Fruit fly (Drosophila melanogaster): ENCODE data around the gene Prosbeta2R2.

DNA sequence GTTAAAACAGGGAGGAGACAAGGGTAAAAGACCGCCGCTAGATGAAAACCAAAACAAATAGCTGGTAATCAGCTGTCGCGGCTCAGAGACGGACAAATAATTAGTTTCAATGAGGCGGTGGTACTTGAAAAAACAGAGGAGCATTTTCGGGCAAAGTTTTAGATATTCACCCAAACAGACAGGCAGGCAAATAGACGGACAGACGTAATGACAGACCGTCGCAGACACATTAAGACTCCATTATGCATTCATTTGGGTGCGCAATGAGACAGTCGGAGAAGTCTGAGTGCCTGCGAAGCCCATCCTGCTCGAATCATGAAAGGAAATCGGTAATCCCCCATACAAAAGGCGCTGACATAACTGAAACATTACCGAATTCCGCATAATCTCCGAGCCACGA is 7.9 kb downstream of the Prosbeta2R2 start:
- TF ChIP-seq pan (optimal IDR thresholded peaks at IDR 0.05) = no peak
- no peak for TF ChIP-seq psq (optimal IDR thresholded peaks at IDR 0.05)
- no peak for TF ChIP-seq CG8478 (optimal IDR thresholded peaks at IDR 0.05)
- TF ChIP-seq usp (GFP tag; optimal IDR thresholded peaks at IDR 0.05) = no peak
- TF ChIP-seq Dll (optimal IDR thresholded peaks at IDR 0.05) = no peak
- no peak for TF ChIP-seq EcR (GFP tag; optimal IDR thresholded peaks at IDR 0.05)

Measured in whole organism.